Worm (Caenorhabditis elegans): ENCODE measurements around the gene spp-13.
A peak's percentile ranks its signal among the peaks of the same experiment; 100 is the strongest.

The spp-13 gene

DNA sequence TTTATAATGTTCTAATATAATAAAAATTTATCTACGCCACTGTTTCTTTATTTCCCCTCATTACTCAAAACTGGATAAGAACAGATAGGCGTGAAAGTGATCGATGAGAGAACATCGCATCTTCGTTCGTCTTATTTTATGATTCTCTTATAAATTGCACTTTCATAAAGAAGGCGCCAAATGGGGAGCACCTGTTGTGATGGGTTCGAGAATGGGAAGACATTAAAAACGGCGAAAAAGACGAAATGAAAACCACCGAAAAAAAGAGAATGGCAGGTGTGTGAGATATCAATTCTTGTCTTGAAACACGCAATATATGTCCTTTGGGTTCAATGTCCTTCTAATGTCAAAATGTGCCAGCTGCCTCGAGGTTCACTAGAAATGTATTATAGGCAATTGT is 24.0 kb downstream of the spp-13 start:
- TF ChIP-seq dao-5 (tag; optimal IDR thresholded peaks at IDR 0.05): no peak

DNA sequence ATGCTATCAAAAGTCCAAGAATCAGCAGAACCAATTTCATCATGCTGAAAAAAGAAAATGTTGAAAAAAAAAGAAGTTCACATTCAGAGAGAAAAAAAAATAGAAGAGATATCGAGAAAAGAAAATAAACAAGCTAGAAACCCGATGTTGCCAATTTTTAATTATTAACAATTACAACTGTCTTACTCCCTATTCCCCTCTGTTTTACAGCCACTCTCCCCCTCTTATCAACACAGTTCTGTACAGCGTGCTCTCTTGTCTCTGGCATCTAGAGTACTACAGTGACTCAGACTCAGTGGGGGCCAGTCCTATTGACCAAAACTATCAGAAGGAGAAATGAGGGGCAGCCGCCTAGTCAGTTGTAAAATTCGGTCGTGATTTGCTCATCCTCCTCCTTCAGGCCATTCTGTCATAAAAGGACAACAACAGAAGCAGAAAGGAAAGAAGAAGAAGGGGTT is 25.8 kb downstream of the spp-13 start, which contains the start of gene wrk-1:
TSS of gene wrk-1 (minus strand) at position 51 of the 458 bp plus-strand sequence.
- TF ChIP-seq dao-5 (tag; optimal IDR thresholded peaks at IDR 0.05) (no peak), W03F9.2 (tag; optimal IDR thresholded peaks at IDR 0.05) (no peak), him-1 (tag; optimal IDR thresholded peaks at IDR 0.05) (no peak)

ce11 chrX:8391505-8391904 is 26.8 kb downstream of the spp-13 start:
- TF ChIP-seq dao-5 (tag; optimal IDR thresholded peaks at IDR 0.05) (no peak), him-1 (tag; optimal IDR thresholded peaks at IDR 0.05) (no peak), W03F9.2 (tag; optimal IDR thresholded peaks at IDR 0.05) (no peak)

ce11 chrX:8390508-8390907 is 27.8 kb downstream of the spp-13 start:
- TF ChIP-seq W03F9.2 (tag; optimal IDR thresholded peaks at IDR 0.05) (no peak), dao-5 (tag; optimal IDR thresholded peaks at IDR 0.05) (no peak), him-1 (tag; optimal IDR thresholded peaks at IDR 0.05) (no peak)

DNA sequence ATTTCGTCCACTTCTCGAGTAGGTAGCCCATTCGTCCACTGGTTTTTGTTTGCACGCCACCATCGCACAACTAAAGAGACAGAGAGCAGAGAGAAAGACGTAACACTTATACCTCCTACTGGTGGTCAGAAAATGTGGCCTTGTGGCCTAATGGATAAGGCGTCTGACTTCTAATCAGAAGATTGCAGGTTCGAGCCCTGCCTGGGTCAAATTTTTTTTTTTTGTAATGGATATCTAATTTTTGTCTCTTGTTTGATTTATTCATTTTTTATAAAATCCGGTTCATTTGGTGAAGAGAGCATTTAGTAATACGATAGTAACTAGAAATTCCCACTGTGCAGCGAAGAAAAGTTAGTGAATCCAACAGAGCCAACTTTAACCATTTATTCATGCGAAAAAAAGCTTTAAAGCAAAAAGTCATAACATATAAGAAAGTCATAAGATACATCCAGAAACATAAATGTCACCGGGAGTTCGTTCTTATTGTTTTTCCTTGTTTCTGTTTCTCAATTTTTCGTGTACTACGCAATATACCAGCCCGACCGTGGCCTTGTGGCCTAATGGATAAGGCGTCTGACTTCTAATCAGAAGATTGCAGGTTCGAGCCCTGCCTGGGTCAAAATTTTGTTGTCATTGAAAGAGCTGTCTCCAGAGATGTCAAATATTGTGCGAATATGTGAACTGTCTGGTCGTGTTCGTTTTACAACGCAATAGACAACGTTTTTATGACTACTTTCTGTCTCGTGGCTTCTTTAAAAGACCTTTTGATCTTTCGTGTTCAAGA is 32.1 kb downstream of the spp-13 start:
- TF ChIP-seq dao-5 (tag; optimal IDR thresholded peaks at IDR 0.05): no peak
- peak; percentile 53 for TF ChIP-seq him-1 (tag; optimal IDR thresholded peaks at IDR 0.05)

DNA sequence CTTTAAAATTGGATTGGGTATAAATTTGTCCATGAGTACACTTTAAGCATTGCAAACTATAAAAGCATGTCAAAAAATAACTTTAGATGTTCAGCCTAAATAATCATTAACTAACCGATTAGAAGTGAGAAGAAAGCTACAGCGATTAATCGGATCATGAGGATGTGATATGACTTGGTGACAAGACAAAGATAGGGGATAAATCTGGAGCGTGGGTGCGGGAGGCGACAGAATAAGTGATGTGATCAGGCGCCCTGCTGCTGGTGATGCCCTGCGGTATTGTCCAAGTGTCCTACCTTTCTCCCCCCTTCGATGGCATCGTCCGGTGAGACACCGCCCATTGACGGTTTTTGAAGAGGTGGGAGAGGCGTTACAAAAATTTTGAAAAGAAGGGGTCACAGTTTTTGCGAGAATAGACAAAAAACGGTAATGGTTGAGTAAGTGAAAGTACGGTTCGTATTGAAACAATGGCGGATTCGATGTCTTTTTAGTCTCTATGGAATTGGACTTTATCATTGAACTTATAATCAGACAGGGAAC is 33.6 kb downstream of the spp-13 start, which contains the start of gene F41D9.2:
TSS of gene F41D9.2 (minus strand) at position 304 of the 540 bp plus-strand sequence.
- TF ChIP-seq W03F9.2 (tag; optimal IDR thresholded peaks at IDR 0.05) (no peak), him-1 (tag; optimal IDR thresholded peaks at IDR 0.05) (no peak), dao-5 (tag; optimal IDR thresholded peaks at IDR 0.05) (no peak)

- TF ChIP-seq W03F9.2 (tag; optimal IDR thresholded peaks at IDR 0.05): no peak
- TF ChIP-seq dao-5 (tag; optimal IDR thresholded peaks at IDR 0.05): no peak
- no peak for TF ChIP-seq him-1 (tag; optimal IDR thresholded peaks at IDR 0.05)
These were observed 36.7 kb downstream of the spp-13 start for ce11 chrX:8381651-8382050.

DNA sequence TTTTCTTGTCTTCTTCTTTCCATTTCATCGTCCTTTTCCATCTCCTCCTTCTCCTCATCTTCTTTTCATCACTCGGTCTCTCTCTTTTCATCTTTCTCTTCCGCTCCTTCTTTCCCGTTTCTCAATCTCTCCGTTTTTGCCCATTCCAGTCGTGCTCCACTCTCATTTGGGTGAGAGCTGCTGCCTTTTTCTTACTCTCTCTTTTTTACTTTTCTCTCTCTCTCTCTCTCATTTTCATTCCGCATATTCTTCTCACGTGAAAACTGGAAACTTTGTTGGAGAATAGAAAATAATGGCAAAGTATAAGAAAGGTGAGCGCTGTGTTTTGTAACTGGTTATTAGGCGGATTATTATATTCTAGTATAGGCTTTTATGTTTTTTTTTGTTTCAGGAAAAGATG is 40.0 kb downstream of the spp-13 start, which contains the start of gene tbc-18:
TSS of gene tbc-18 (plus strand) at position 246 of the 400 bp plus-strand sequence.
- no peak for TF ChIP-seq dao-5 (tag; optimal IDR thresholded peaks at IDR 0.05)
- peak; percentile 50 for TF ChIP-seq him-1 (tag; optimal IDR thresholded peaks at IDR 0.05)
- peak; percentile 53 for TF ChIP-seq W03F9.2 (tag; optimal IDR thresholded peaks at IDR 0.05)

DNA sequence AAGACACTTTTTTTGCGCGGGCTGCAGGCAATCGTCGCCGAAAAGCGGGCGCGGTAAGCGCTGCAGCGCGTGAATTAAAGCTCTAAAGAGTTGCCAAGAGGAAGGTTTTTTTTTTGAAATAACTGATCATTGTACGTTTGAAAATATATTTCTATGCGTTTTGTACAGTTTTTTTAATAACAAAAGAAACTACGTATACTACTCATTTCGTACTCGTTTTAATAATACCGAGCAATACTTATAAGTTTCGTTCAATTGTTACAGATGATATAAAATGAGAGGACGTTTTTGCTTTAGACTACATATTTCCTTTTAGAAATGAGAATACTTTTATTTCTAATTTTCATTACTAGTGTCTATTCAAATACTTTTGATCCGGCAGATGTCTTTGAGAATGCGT is 46.4 kb downstream of the spp-13 start, which contains the start of gene nep-15:
TSS of gene nep-15 (plus strand) at position 301 of the 400 bp plus-strand sequence.
- TF ChIP-seq dao-5 (tag; optimal IDR thresholded peaks at IDR 0.05): no peak
- TF ChIP-seq him-1 (tag; optimal IDR thresholded peaks at IDR 0.05): no peak

ce11 chrX:8368210-8368609 is 50.1 kb downstream of the spp-13 start:
- peak; percentile 62 for TF ChIP-seq W03F9.2 (tag; optimal IDR thresholded peaks at IDR 0.05)
- TF ChIP-seq him-1 (tag; optimal IDR thresholded peaks at IDR 0.05): peak; percentile 42
- TF ChIP-seq dao-5 (tag; optimal IDR thresholded peaks at IDR 0.05): no peak

ce11 chrX:8367553-8367952 is 50.8 kb downstream of the spp-13 start, which contains the start of gene F40B5.2:
F40B5.2 (plus strand) TSS chrX:8367853.
- TF ChIP-seq W03F9.2 (tag; optimal IDR thresholded peaks at IDR 0.05): no peak
- no peak for TF ChIP-seq dao-5 (tag; optimal IDR thresholded peaks at IDR 0.05)
- TF ChIP-seq him-1 (tag; optimal IDR thresholded peaks at IDR 0.05): no peak
